4 worm cellular contexts compared by ENCODE assay signal in genomic region chrIV:14219714-14220113, ce11.
TF ChIP-seq lines count a peak whose summit lies in the region.

Gene sqrd-1, plus strand, starts transcription at chrIV:14219871.

TF ChIP-seq in whole organism, L1 larva, 84 proteins besides CTCF, POLR2A, EP300 and RAD21 (continued from another document):
- TF ChIP-seq mep-1 (tag; optimal IDR thresholded peaks at IDR 0.05; lab: Kevin White, UChicago) (peak; percentile 42), dpl-1 (GFP tag; optimal IDR thresholded peaks at IDR 0.05; lab: Kevin White, UChicago) (peak in 1 of 3 experiments; percentile 0), fkh-10 (GFP tag; optimal IDR thresholded peaks at IDR 0.05; lab: Kevin White, UChicago) (no peak), nhr-85 (tag; lab: Kevin White, UChicago) (peak; percentile 82), mdl-1 (tag; optimal IDR thresholded peaks at IDR 0.05; lab: Kevin White, UChicago) (peak in 1 of 2 experiments; percentile 23), nhr-19 (GFP tag; conservative IDR thresholded peaks at IDR 0.05; lab: Robert Waterston, UW) (peak; percentile 42; the same call in 1 of the 2 replicates), nhr-20 (tag; optimal IDR thresholded peaks at IDR 0.05; lab: Kevin White, UChicago) (peak; percentile 53), aha-1 (tag; optimal IDR thresholded peaks at IDR 0.05; lab: Kevin White, UChicago) (peak; percentile 99), lsy-2 (tag; optimal IDR thresholded peaks at IDR 0.05; lab: Kevin White, UChicago) (peak in 1 of 2 experiments; percentile 26)
TF ChIP-seq in whole organism, L1 larva: peak in this region for 15.

TF ChIP-seq in whole organism, L2 larva, 48 proteins besides CTCF, POLR2A, EP300 and RAD21 (continued from another document):
- no peak for TF ChIP-seq nhr-6 (tag; optimal IDR thresholded peaks at IDR 0.05; lab: Kevin White, UChicago)
- no peak for TF ChIP-seq R02D3.7 (tag; optimal IDR thresholded peaks at IDR 0.05; lab: Kevin White, UChicago)
- TF ChIP-seq nhr-129 (tag; optimal IDR thresholded peaks at IDR 0.05; lab: Kevin White, UChicago): peak; percentile 95
- peak; percentile 1 for TF ChIP-seq fos-1 (tag; optimal IDR thresholded peaks at IDR 0.05; lab: Kevin White, UChicago)
- TF ChIP-seq crh-2 (tag; optimal IDR thresholded peaks at IDR 0.05; lab: Kevin White, UChicago): no peak
- TF ChIP-seq elt-3 (tag; optimal IDR thresholded peaks at IDR 0.05; lab: Kevin White, UChicago): no peak
- TF ChIP-seq skn-1 (tag; optimal IDR thresholded peaks at IDR 0.05; lab: Kevin White, UChicago): no peak
- peak; percentile 10 for TF ChIP-seq F13H6.1 (tag; optimal IDR thresholded peaks at IDR 0.05; lab: Kevin White, UChicago)
- TF ChIP-seq nhr-12 (tag; optimal IDR thresholded peaks at IDR 0.05; lab: Kevin White, UChicago): no peak
- TF ChIP-seq ZK546.5 (tag; optimal IDR thresholded peaks at IDR 0.05; lab: Kevin White, UChicago): no peak

TF ChIP-seq in whole organism, L3 larva, 47 proteins besides CTCF, POLR2A, EP300 and RAD21 (continued from another document):
- TF ChIP-seq ama-1 (optimal IDR thresholded peaks at IDR 0.05; lab: Kevin White, UChicago) (peak; percentile 83), snpc-4 (tag; optimal IDR thresholded peaks at IDR 0.05; lab: Kevin White, UChicago) (no peak)

TF ChIP-seq in whole organism, L4 larva, 104 proteins besides CTCF, POLR2A, EP300 and RAD21 (continued from another document):
- TF ChIP-seq daf-16 (GFP tag; optimal IDR thresholded peaks at IDR 0.05; lab: Kevin White, UChicago) (peak in 1 of 2 experiments; percentile 93), daf-16 (tag; optimal IDR thresholded peaks at IDR 0.05; lab: Kevin White, UChicago) (peak; percentile 88), cey-2 (tag; optimal IDR thresholded peaks at IDR 0.05; lab: Kevin White, UChicago; ENCODE audit: borderline replicate concordance, insufficient read depth) (no peak), spr-3 (GFP tag; optimal IDR thresholded peaks at IDR 0.05; lab: Kevin White, UChicago) (no peak), hif-1 (tag; optimal IDR thresholded peaks at IDR 0.05; lab: Kevin White, UChicago) (peak; percentile 97 to 99), spr-1 (tag; optimal IDR thresholded peaks at IDR 0.05; lab: Kevin White, UChicago) (no peak), dmd-6 (GFP tag; IDR thresholded peaks at IDR 0.05; lab: Robert Waterston, UW) (peak; percentile 50), ama-1 (optimal IDR thresholded peaks at IDR 0.05; lab: Kevin White, UChicago) (peak; percentile 66), sdz-12 (GFP tag; optimal IDR thresholded peaks at IDR 0.05; lab: Kevin White, UChicago) (no peak), F37D6.2 (tag; optimal IDR thresholded peaks at IDR 0.05; lab: Kevin White, UChicago) (no peak), nhr-42 (GFP tag; IDR thresholded peaks at IDR 0.05; lab: Robert Waterston, UW) (no peak), hlh-30 (tag; optimal IDR thresholded peaks at IDR 0.05; lab: Kevin White, UChicago; ENCODE audit: insufficient read depth) (peak; percentile 1), arid-1 (GFP tag; conservative IDR thresholded peaks at IDR 0.05; lab: Robert Waterston, UW) (no peak), nhr-6 (tag; optimal IDR thresholded peaks at IDR 0.05; lab: Kevin White, UChicago) (no peak), aha-1 (tag; lab: Kevin White, UChicago) (peak; percentile 100)
